Worm (Caenorhabditis elegans): ENCODE results near the gene pgp-14.

Gene pgp-14

DNA sequence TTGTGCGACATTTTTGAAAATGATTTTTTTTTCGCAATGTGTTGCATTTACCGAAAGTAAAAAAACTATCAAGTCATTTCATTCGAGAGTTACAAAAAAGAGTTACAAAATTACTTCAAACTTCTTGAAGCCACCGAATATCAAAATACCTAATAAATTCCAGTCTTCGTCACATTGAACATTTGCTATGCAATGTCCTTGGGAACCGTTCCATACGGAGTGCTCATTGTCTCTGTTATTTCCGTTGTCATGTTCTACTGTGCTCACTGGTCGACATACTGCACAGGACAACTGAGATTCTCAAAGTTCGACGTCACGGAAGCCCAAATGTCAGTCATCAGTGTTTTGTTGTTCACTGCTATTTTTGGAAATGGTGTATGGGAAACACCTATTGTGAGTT, 14.6 kb upstream of the pgp-14 start:
- TF ChIP-seq madf-6 (GFP tag; IDR thresholded peaks at IDR 0.05) = 0 out of 2 replicates have a peak, but pooled peaks have one; percentile 15
- no peak for TF ChIP-seq ceh-58 (GFP tag; IDR thresholded peaks at IDR 0.05)
- no peak for TF ChIP-seq F57C9.4 (tag; optimal IDR thresholded peaks at IDR 0.05)
- TF ChIP-seq lin-40 (tag; optimal IDR thresholded peaks at IDR 0.05) = no peak
- TF ChIP-seq C17E4.6 (GFP tag; IDR thresholded peaks at IDR 0.05) = no peak
- TF ChIP-seq repo-1 (tag; optimal IDR thresholded peaks at IDR 0.05) = no peak

- no peak for TF ChIP-seq ceh-91 (GFP tag; IDR thresholded peaks at IDR 0.05)
- no peak for TF ChIP-seq ztf-18 (tag; optimal IDR thresholded peaks at IDR 0.05)
- TF ChIP-seq fkh-3 (tag; optimal IDR thresholded peaks at IDR 0.05) = no peak
- no peak for TF ChIP-seq atf-7 (tag; optimal IDR thresholded peaks at IDR 0.05)
- TF ChIP-seq xnd-1 (tag; optimal IDR thresholded peaks at IDR 0.05) = no peak
- no peak for TF ChIP-seq pha-4 (tag; optimal IDR thresholded peaks at IDR 0.05)
- TF ChIP-seq him-1 (tag; optimal IDR thresholded peaks at IDR 0.05) = no peak
- no peak for TF ChIP-seq snpc-3.4 (tag; optimal IDR thresholded peaks at IDR 0.05)
- TF ChIP-seq ceh-58 (GFP tag; IDR thresholded peaks at IDR 0.05) = no peak
- no peak for TF ChIP-seq lin-35 (GFP tag; optimal IDR thresholded peaks at IDR 0.05)
- TF ChIP-seq F57C9.4 (tag; optimal IDR thresholded peaks at IDR 0.05) = no peak
- no peak for TF ChIP-seq ztf-3 (GFP tag; optimal IDR thresholded peaks at IDR 0.05)
- no peak for TF ChIP-seq F22D6.2 (tag; optimal IDR thresholded peaks at IDR 0.05)
- TF ChIP-seq bed-2 (GFP tag; IDR thresholded peaks at IDR 0.05) = no peak
- no peak for TF ChIP-seq T07F8.4 (tag; optimal IDR thresholded peaks at IDR 0.05)
- TF ChIP-seq die-1 (tag; optimal IDR thresholded peaks at IDR 0.05) = no peak
- TF ChIP-seq cebp-1 (GFP tag; IDR thresholded peaks at IDR 0.05) = no peak
- TF ChIP-seq cebp-1 (tag; optimal IDR thresholded peaks at IDR 0.05) = no peak
- no peak for TF ChIP-seq ztf-25 (GFP tag; IDR thresholded peaks at IDR 0.05)
Observed at ce11 chrX:12761778-12762177, 12.4 kb upstream of the pgp-14 start, which contains the start of gene cept-1. cept-1 (plus strand) TSS chrX:12762078.

ce11 chrX:12761295-12761775, 12.0 kb upstream of the pgp-14 start:
- TF ChIP-seq attf-5 (GFP tag; optimal IDR thresholded peaks at IDR 0.05) (peak; percentile 16), let-607 (tag; optimal IDR thresholded peaks at IDR 0.05) (peak in 1 of 2 experiments; percentile 0), tbx-9 (tag; optimal IDR thresholded peaks at IDR 0.05; ENCODE audit: borderline replicate concordance) (no peak), lin-35 (GFP tag; optimal IDR thresholded peaks at IDR 0.05) (no peak), lin-40 (tag; optimal IDR thresholded peaks at IDR 0.05) (peak; percentile 47), ztf-26 (tag; optimal IDR thresholded peaks at IDR 0.05) (peak; percentile 75), akir-1 (GFP tag; optimal IDR thresholded peaks at IDR 0.05) (no peak), lin-26 (GFP tag; IDR thresholded peaks at IDR 0.05) (no peak), K11D2.4 (GFP tag; IDR thresholded peaks at IDR 0.05) (peak; percentile 17; the same call in 1 of the 2 replicates), F57A8.1 (GFP tag; optimal IDR thresholded peaks at IDR 0.05) (no peak), ztf-28 (GFP tag; IDR thresholded peaks at IDR 0.05) (no peak), sptf-2 (GFP tag; optimal IDR thresholded peaks at IDR 0.05) (no peak), die-1 (tag; optimal IDR thresholded peaks at IDR 0.05) (peak; percentile 6), nhr-90 (tag; optimal IDR thresholded peaks at IDR 0.05) (no peak), nhr-80 (tag; optimal IDR thresholded peaks at IDR 0.05) (peak; percentile 76), atf-7 (tag; optimal IDR thresholded peaks at IDR 0.05) (peak; percentile 44), dox-1 (GFP tag; IDR thresholded peaks at IDR 0.05) (peak; percentile 35; the same call in 1 of the 2 replicates), somi-1 (GFP tag; optimal IDR thresholded peaks at IDR 0.05) (peak; percentile 78)

All from whole organism, young adult.